Fruit fly (Drosophila melanogaster) whole organism, pupa: Measurements from ENCODE around the gene CG18265.

Experiments used
- CG10348 ChIP-seq: fragments of 200-800 bp; sonication (Bioruptor generic); IDR thresholded peaks from 2 replicates; pipeline ENCODE4 v1.3.6; 2022; ENCODE audit warnings: missing biosample characterization, missing genetic modification characterization
- CG12605 ChIP-seq: fragments of 200-800 bp; sonication (Bioruptor generic); IDR thresholded peaks from 2 replicates; pipeline ENCODE4 v1.3.6; 2022; ENCODE audit warnings: missing biosample characterization, missing genetic modification characterization
- CG13204 ChIP-seq: fragments of 200-800 bp; sonication (Bioruptor generic); optimal IDR thresholded peaks from 2 replicates; lab custom pipeline; 2018; ENCODE audit warnings: missing biosample characterization, mild to moderate bottlenecking, missing genetic modification characterization, moderate library complexity
- CG14655 ChIP-seq: fragments of 200-800 bp; sonication (Bioruptor generic); optimal IDR thresholded peaks from 3 replicates; lab custom pipeline; 2017; ENCODE audit warnings: mild to moderate bottlenecking, missing biosample characterization, missing genetic modification reagents, missing genetic modification characterization
- CG15710 ChIP-seq: fragments of 200-800 bp; sonication (Bioruptor generic); optimal IDR thresholded peaks from 2 replicates; lab custom pipeline; 2018; ENCODE audit warnings: missing biosample characterization, mild to moderate bottlenecking, missing genetic modification characterization, moderate library complexity
- CG17806 ChIP-seq: fragments of 200-800 bp; sonication (Bioruptor generic); optimal IDR thresholded peaks from 2 replicates; lab custom pipeline; 2018; ENCODE audit warnings: missing biosample characterization, mild to moderate bottlenecking, missing genetic modification characterization, moderate library complexity
- CG32121 ChIP-seq: fragments of 200-800 bp; sonication (Bioruptor generic); IDR thresholded peaks from 2 replicates; pipeline ENCODE4 v1.3.6; 2022; ENCODE audit warnings: missing biosample characterization, missing genetic modification characterization
- CG34367 ChIP-seq: fragments of 200-800 bp; sonication (Bioruptor generic); optimal IDR thresholded peaks from 2 replicates; lab custom pipeline; 2018; ENCODE audit warnings: missing biosample characterization, mild to moderate bottlenecking, missing genetic modification characterization
- CG4496 ChIP-seq: fragments of 200-800 bp; sonication (Bioruptor generic); IDR thresholded peaks from 3 replicates; pipeline ENCODE4 v1.3.6; 2022; ENCODE audit warnings: missing biosample characterization, missing genetic modification characterization
- CG8159 ChIP-seq: fragments of 200-800 bp; sonication (Bioruptor generic); optimal IDR thresholded peaks from 3 replicates; lab custom pipeline; 2018; ENCODE audit warnings: missing biosample characterization, mild to moderate bottlenecking, missing genetic modification characterization, moderate library complexity
- CG8301 ChIP-seq: fragments of 200-800 bp; sonication (Bioruptor generic); optimal IDR thresholded peaks from 2 replicates; lab custom pipeline; 2018; ENCODE audit warnings: missing biosample characterization, mild to moderate bottlenecking, missing genetic modification characterization
- CG9948 ChIP-seq: fragments of 200-800 bp; sonication (Bioruptor generic); optimal IDR thresholded peaks from 2 replicates; lab custom pipeline; 2018; ENCODE audit warnings: missing biosample characterization, mild to moderate bottlenecking, missing genetic modification characterization, moderate library complexity
- D1 ChIP-seq: fragments of 200-800 bp; sonication (Bioruptor generic); optimal IDR thresholded peaks from 2 replicates; lab custom pipeline; 2018; ENCODE audit warnings: missing biosample characterization, mild to moderate bottlenecking, missing genetic modification characterization, moderate library complexity
- EcR ChIP-seq: fragments of 200-800 bp; sonication (Bioruptor generic); optimal IDR thresholded peaks from 3 replicates; lab custom pipeline; 2019; ENCODE audit warnings: missing biosample characterization, missing genetic modification characterization, mild to moderate bottlenecking, moderate library complexity, missing genetic modification reagents
- Ets98B ChIP-seq: fragments of 200-800 bp; sonication (Bioruptor generic); IDR thresholded peaks from 2 replicates; pipeline ENCODE4 v1.3.6; 2022; ENCODE audit warnings: missing biosample characterization, missing genetic modification characterization
- Pif1A ChIP-seq: fragments of 200-800 bp; sonication (Bioruptor generic); optimal IDR thresholded peaks from 3 replicates; lab custom pipeline; 2016; ENCODE audit warnings: missing biosample characterization, missing genetic modification characterization
- Pif1B ChIP-seq: fragments of 200-800 bp; sonication (Bioruptor generic); optimal IDR thresholded peaks from 3 replicates; lab custom pipeline; 2016; ENCODE audit warnings: missing biosample characterization, missing genetic modification characterization
- Snoo ChIP-seq: fragments of 200-800 bp; sonication (Bioruptor generic); optimal IDR thresholded peaks from 3 replicates; lab custom pipeline; 2017; ENCODE audit warnings: missing biosample characterization, mild to moderate bottlenecking, missing genetic modification characterization, inconsistent platforms
- fd96Ca ChIP-seq: fragments of 200-800 bp; sonication (Bioruptor generic); IDR thresholded peaks from 3 replicates; pipeline ENCODE4 v1.3.6; 2022; ENCODE audit warnings: missing biosample characterization, missing genetic modification characterization
- gl ChIP-seq: fragments of 200-800 bp; sonication (Bioruptor generic); optimal IDR thresholded peaks from 2 replicates; lab custom pipeline; 2018; ENCODE audit warnings: missing biosample characterization, mild to moderate bottlenecking, missing genetic modification characterization
- rn ChIP-seq: fragments of 200-800 bp; sonication (Bioruptor generic); IDR thresholded peaks from 2 replicates; pipeline ENCODE4 v1.3.6; 2022; ENCODE audit warnings: missing biosample characterization, missing genetic modification characterization

CG18265 gene

dm6 chr3L:17461369-17462012 is 22.3 kb downstream of the CG18265 start:
- no peak for TF ChIP-seq CG15710 (tag; lab: Kevin White, UChicago)
- no peak for TF ChIP-seq Ets98B (GFP tag; lab: Robert Waterston, UW)
- no peak for TF ChIP-seq CG8159 (tag; lab: Kevin White, UChicago)
- TF ChIP-seq EcR (GFP tag; lab: Kevin White, UChicago) = no peak
- TF ChIP-seq CG12605 (GFP tag; lab: Robert Waterston, UW) = no peak
- TF ChIP-seq Snoo (tag; lab: Kevin White, UChicago) = no peak
- no peak for TF ChIP-seq CG13204 (GFP tag; lab: Kevin White, UChicago)
- no peak for TF ChIP-seq CG10348 (GFP tag; lab: Robert Waterston, UW)
- no peak for TF ChIP-seq CG4496 (GFP tag; lab: Robert Waterston, UW)
- no peak for TF ChIP-seq rn (GFP tag; lab: Robert Waterston, UW)
- no peak for TF ChIP-seq CG17806 (tag; lab: Kevin White, UChicago)
- no peak for TF ChIP-seq D1
- no peak for TF ChIP-seq CG34367 (tag; lab: Kevin White, UChicago)
- TF ChIP-seq CG14655 (GFP tag; lab: Kevin White, UChicago) = no peak

dm6 chr3L:17462474-17462873 is 23.3 kb downstream of the CG18265 start:
- no peak for TF ChIP-seq CG8159 (tag; lab: Kevin White, UChicago)
- TF ChIP-seq EcR (GFP tag; lab: Kevin White, UChicago) = no peak
- no peak for TF ChIP-seq gl (tag; lab: Kevin White, UChicago)
- TF ChIP-seq CG13204 (GFP tag; lab: Kevin White, UChicago) = no peak
- no peak for TF ChIP-seq Ets98B (GFP tag; lab: Robert Waterston, UW)
- TF ChIP-seq CG10348 (GFP tag; lab: Robert Waterston, UW) = no peak
- TF ChIP-seq CG32121 (GFP tag; lab: Robert Waterston, UW) = no peak
- no peak for TF ChIP-seq CG14655 (GFP tag; lab: Kevin White, UChicago)
- TF ChIP-seq fd96Ca (GFP tag; lab: Robert Waterston, UW) = no peak
- TF ChIP-seq CG12605 (GFP tag; lab: Robert Waterston, UW) = no peak
- no peak for TF ChIP-seq Snoo (tag; lab: Kevin White, UChicago)
- TF ChIP-seq D1 = no peak

dm6 chr3L:17465804-17466203 is 26.6 kb downstream of the CG18265 start, which contains the start of gene QIL1:
Gene QIL1 (plus strand): TSS chr3L:17465945.
- TF ChIP-seq D1 (peak; percentile 93), CG12605 (GFP tag; lab: Robert Waterston, UW) (no peak), CG32121 (GFP tag; lab: Robert Waterston, UW) (no peak), CG8159 (tag; lab: Kevin White, UChicago) (no peak)

- TF ChIP-seq Ets98B (GFP tag; lab: Robert Waterston, UW) (no peak), EcR (GFP tag; lab: Kevin White, UChicago) (no peak), CG15710 (tag; lab: Kevin White, UChicago) (no peak), CG9948 (no peak), Pif1A (GFP tag; lab: Kevin White, UChicago) (no peak), CG8301 (tag; lab: Kevin White, UChicago) (no peak), Snoo (tag; lab: Kevin White, UChicago) (no peak), gl (tag; lab: Kevin White, UChicago) (no peak), CG8159 (tag; lab: Kevin White, UChicago) (no peak), CG4496 (GFP tag; lab: Robert Waterston, UW) (no peak), CG12605 (GFP tag; lab: Robert Waterston, UW) (no peak), Pif1B (no peak), CG10348 (GFP tag; lab: Robert Waterston, UW) (no peak), CG14655 (GFP tag; lab: Kevin White, UChicago) (no peak)
These were observed 30.9 kb downstream of the CG18265 start, which contains the start of gene SecCl for dm6 chr3L:17470110-17470509. Gene SecCl (plus strand): TSS chr3L:17470127.

- TF ChIP-seq fd96Ca (GFP tag; lab: Robert Waterston, UW) (no peak), Snoo (tag; lab: Kevin White, UChicago) (no peak), Pif1A (GFP tag; lab: Kevin White, UChicago) (no peak), CG12605 (GFP tag; lab: Robert Waterston, UW) (no peak)
These were observed 34.7 kb downstream of the CG18265 start for dm6 chr3L:17473889-17474288.

dm6 chr3L:17474711-17475451 is 35.7 kb downstream of the CG18265 start, which contains the start of the genes UQCR-Q and CG46525:
Gene UQCR-Q (plus strand): TSS chr3L:17474761.
Gene CG46525 (plus strand): TSS chr3L:17475220.
- TF ChIP-seq D1 = peak; percentile 35
- TF ChIP-seq Pif1A (GFP tag; lab: Kevin White, UChicago) = no peak
